Worm (Caenorhabditis elegans) whole organism, L4 larva: ENCODE results near the gene F56B3.2.

Source experiments
- F26F4.8 ChIP-seq: fragments of 200-800 bp; sonication (Bioruptor generic); conservative IDR thresholded peaks from 2 replicates; pipeline ENCODE4 v1.3.6; 2022; ENCODE audit warnings: missing genetic modification characterization, missing compliant biosample characterization
- F37D6.2 ChIP-seq: sonication (generic microtip); optimal IDR thresholded peaks from 2 replicates; lab custom pipeline; 2016; ENCODE audit warnings: mild to moderate bottlenecking, missing genetic modification characterization, missing compliant biosample characterization
- F49E8.2 ChIP-seq: sonication (generic microtip); optimal IDR thresholded peaks from 2 replicates; lab custom pipeline; 2016; ENCODE audit warnings: missing compliant biosample characterization, mild to moderate bottlenecking, missing genetic modification characterization, borderline replicate concordance
- T20F7.1 ChIP-seq: fragments of 200-800 bp; sonication (Bioruptor generic); optimal IDR thresholded peaks from 2 replicates; lab custom pipeline; 2018; ENCODE audit warnings: mild to moderate bottlenecking, missing genetic modification characterization, missing compliant biosample characterization
- T26A8.4 ChIP-seq: fragments of 200-800 bp; sonication (Bioruptor generic); IDR thresholded peaks from 2 replicates; pipeline ENCODE4 v1.3.6; 2022; ENCODE audit warnings: missing genetic modification characterization, missing compliant biosample characterization
- Y48G9A.11 ChIP-seq: fragments of 200-800 bp; sonication (Bioruptor generic); IDR thresholded peaks from 2 replicates; pipeline ENCODE4 v1.3.6; 2022; ENCODE audit warnings: missing genetic modification reagents, missing genetic modification characterization, missing compliant biosample characterization
- Y5F2A.4 ChIP-seq: fragments of 200-800 bp; sonication (Bioruptor generic); optimal IDR thresholded peaks from 2 replicates; lab custom pipeline; 2018; ENCODE audit warnings: mild to moderate bottlenecking, missing genetic modification characterization, missing compliant biosample characterization
- ZK546.5 ChIP-seq, 2 experiments: sonication (generic microtip); optimal IDR thresholded peaks; 2 replicates each; lab custom pipeline; 2017; ENCODE audit warnings: missing biosample characterization in 2 of 2, missing genetic modification characterization in 2 of 2
- aha-1 ChIP-seq: fragments of 150-350 bp; peaks from one replicate; lab custom pipeline; 2014; ENCODE audit warnings: missing biosample characterization, missing genetic modification characterization
- aly-2 ChIP-seq: sonication (generic microtip); optimal IDR thresholded peaks from 2 replicates; lab custom pipeline; 2018; ENCODE audit warnings: missing biosample characterization, missing genetic modification characterization
- ama-1 ChIP-seq: fragments of 150-350 bp; optimal IDR thresholded peaks from 2 replicates; lab custom pipeline; 2014; ENCODE audit warnings: inconsistent platforms, mixed read lengths
- attf-4 ChIP-seq: sonication (generic microtip); optimal IDR thresholded peaks from 3 replicates; lab custom pipeline; 2017; ENCODE audit warnings: missing biosample characterization, missing genetic modification characterization
- ceh-28 ChIP-seq: fragments of 150-350 bp; optimal IDR thresholded peaks from 2 replicates; lab custom pipeline; 2014; ENCODE audit warnings: missing biosample characterization, missing genetic modification reagents, missing genetic modification characterization
- ceh-32 ChIP-seq: sonication (generic microtip); optimal IDR thresholded peaks from 2 replicates; lab custom pipeline; 2016; ENCODE audit warnings: mild to moderate bottlenecking, missing genetic modification characterization, missing compliant biosample characterization; ENCODE audit not compliant: poor library complexity
- ceh-82 ChIP-seq: sonication (generic microtip); optimal IDR thresholded peaks from 2 replicates; lab custom pipeline; 2017; ENCODE audit warnings: missing biosample characterization, missing genetic modification characterization
- cey-2 ChIP-seq: sonication (generic microtip); optimal IDR thresholded peaks from 3 replicates; lab custom pipeline; 2017; ENCODE audit warnings: missing genetic modification characterization, mild to moderate bottlenecking, missing compliant biosample characterization, antibody characterized with exemption, borderline replicate concordance; ENCODE audit not compliant: insufficient read depth
- ctbp-1 ChIP-seq: fragments of 200-800 bp; sonication (Bioruptor generic); IDR thresholded peaks from 2 replicates; pipeline ENCODE4 v1.3.6; 2022; ENCODE audit warnings: missing genetic modification reagents, missing genetic modification characterization, missing compliant biosample characterization
- daf-12 ChIP-seq: fragments of 150-350 bp; optimal IDR thresholded peaks from 2 replicates; lab custom pipeline; 2014; ENCODE audit warnings: missing biosample characterization, missing genetic modification reagents, missing genetic modification characterization
- dmd-8 ChIP-seq: fragments of 200-800 bp; sonication (Bioruptor generic); IDR thresholded peaks from 2 replicates; pipeline ENCODE4 v1.3.6; 2022; ENCODE audit warnings: missing genetic modification characterization, missing compliant biosample characterization
- dpl-1 ChIP-seq: fragments of 150-350 bp; optimal IDR thresholded peaks from 2 replicates; lab custom pipeline; 2014; ENCODE audit warnings: missing biosample characterization, missing genetic modification reagents, missing genetic modification characterization
- duxl-1 ChIP-seq: sonication (generic microtip); optimal IDR thresholded peaks from 2 replicates; lab custom pipeline; 2016; ENCODE audit warnings: mild to moderate bottlenecking, missing genetic modification characterization, moderate library complexity, missing compliant biosample characterization; ENCODE audit not compliant: poor library complexity
- hlh-11 ChIP-seq: fragments of 200-800 bp; sonication (Bioruptor generic); optimal IDR thresholded peaks from 2 replicates; lab custom pipeline; 2018; ENCODE audit warnings: mild to moderate bottlenecking, missing genetic modification characterization, missing compliant biosample characterization
- hlh-30 ChIP-seq: sonication (generic microtip); optimal IDR thresholded peaks from 2 replicates; lab custom pipeline; 2017; ENCODE audit warnings: antibody characterized with exemption, mild to moderate bottlenecking, missing genetic modification characterization, missing compliant biosample characterization; ENCODE audit not compliant: insufficient read depth
- jun-1 ChIP-seq: fragments of 150-350 bp; optimal IDR thresholded peaks from 2 replicates; lab custom pipeline; 2014; ENCODE audit warnings: missing biosample characterization, missing genetic modification reagents, missing genetic modification characterization
- lin-13 ChIP-seq: fragments of 150-350 bp; optimal IDR thresholded peaks from 2 replicates; lab custom pipeline; 2014; ENCODE audit warnings: missing biosample characterization, missing genetic modification reagents, missing genetic modification characterization
- lir-3 ChIP-seq: sonication (generic microtip); optimal IDR thresholded peaks from 2 replicates; lab custom pipeline; 2016; ENCODE audit warnings: mild to moderate bottlenecking, missing genetic modification characterization, missing compliant biosample characterization
- lsy-2 ChIP-seq, 2 experiments: fragments of 150-350 bp in 1 of 2; sonication (generic microtip) in 1 of 2; optimal IDR thresholded peaks; 2 replicates each; lab custom pipeline; 2014 to 2017; ENCODE audit warnings: missing biosample characterization in 2 of 2, missing genetic modification characterization in 2 of 2
- madf-5 ChIP-seq, 2 experiments: fragments of 200-800 bp; sonication (Bioruptor generic); IDR thresholded peaks; 2 replicates each; pipeline ENCODE4 v1.3.6; 2022; ENCODE audit warnings: missing compliant biosample characterization in 2 of 2, missing genetic modification characterization in 2 of 2
- mep-1 ChIP-seq: fragments of 150-350 bp; sonication (generic microtip); optimal IDR thresholded peaks from 3 replicates; lab custom pipeline; 2014; ENCODE audit warnings: missing biosample characterization, missing genetic modification characterization
- mxl-3 ChIP-seq: fragments of 200-800 bp; sonication (Bioruptor generic); optimal IDR thresholded peaks from 2 replicates; lab custom pipeline; 2018; ENCODE audit warnings: mild to moderate bottlenecking, missing genetic modification characterization, missing compliant biosample characterization
- nhr-11 ChIP-seq: fragments of 150-350 bp; optimal IDR thresholded peaks from 2 replicates; lab custom pipeline; 2014; ENCODE audit warnings: missing biosample characterization, missing genetic modification characterization
- nhr-111 ChIP-seq: fragments of 200-800 bp; sonication (Bioruptor generic); optimal IDR thresholded peaks from 2 replicates; lab custom pipeline; 2018; ENCODE audit warnings: mild to moderate bottlenecking, missing genetic modification characterization, missing compliant biosample characterization
- nhr-237 ChIP-seq: sonication (generic microtip); optimal IDR thresholded peaks from 2 replicates; lab custom pipeline; 2017; ENCODE audit warnings: missing biosample characterization, missing genetic modification characterization
- nhr-25 ChIP-seq: sonication (generic microtip); optimal IDR thresholded peaks from 2 replicates; lab custom pipeline; 2017; ENCODE audit warnings: missing genetic modification characterization, mild to moderate bottlenecking, missing compliant biosample characterization, antibody characterized with exemption, moderate library complexity, borderline replicate concordance; ENCODE audit not compliant: insufficient read depth
- nhr-76 ChIP-seq: fragments of 150-350 bp; optimal IDR thresholded peaks from 2 replicates; lab custom pipeline; 2014; ENCODE audit warnings: missing biosample characterization, missing genetic modification characterization
- pha-4 ChIP-seq, 2 experiments: fragments of 150-350 bp in 1 of 2; fragments of 200-800 bp in 1 of 2; sonication (Bioruptor generic) in 1 of 2; IDR thresholded peaks in 1 of 2; optimal IDR thresholded peaks in 1 of 2; 2 replicates each; pipeline versions ENCODE4 v1.3.6 to Lab custom; 2014 to 2022; ENCODE audit warnings: missing genetic modification characterization in 2 of 2, missing genetic modification reagents in 2 of 2, missing biosample characterization in 1 of 2, missing compliant biosample characterization in 1 of 2
- skn-1 ChIP-seq: fragments of 150-350 bp; optimal IDR thresholded peaks from 2 replicates; lab custom pipeline; 2014; ENCODE audit warnings: missing biosample characterization, missing genetic modification characterization
- spr-1 ChIP-seq: sonication (generic microtip); optimal IDR thresholded peaks from 2 replicates; lab custom pipeline; 2016; ENCODE audit warnings: mild to moderate bottlenecking, missing genetic modification characterization, missing compliant biosample characterization
- tag-97 ChIP-seq: fragments of 200-800 bp; sonication (Bioruptor generic); IDR thresholded peaks from 2 replicates; pipeline ENCODE4 v1.3.6; 2022; ENCODE audit warnings: missing genetic modification characterization, missing compliant biosample characterization
- tra-1 ChIP-seq: fragments of 200-800 bp; sonication (Bioruptor generic); IDR thresholded peaks from 2 replicates; pipeline ENCODE4 v1.3.6; 2022; ENCODE audit warnings: missing genetic modification reagents, missing genetic modification characterization, missing compliant biosample characterization
- unc-62 ChIP-seq, 3 experiments: fragments of 150-350 bp in 1 of 3; sonication (generic microtip); optimal IDR thresholded peaks in 2 of 3; peaks in 1 of 3; 1 replicate in 1 of 3; 2 replicates in 2 of 3; lab custom pipeline; 2014 to 2017; ENCODE audit warnings: missing biosample characterization in 3 of 3, missing genetic modification characterization in 3 of 3, missing genetic modification reagents in 3 of 3, missing genotype in 1 of 3
- zip-11 ChIP-seq: fragments of 200-800 bp; sonication (Bioruptor generic); IDR thresholded peaks from 2 replicates; pipeline ENCODE4 v1.3.6; 2022; ENCODE audit warnings: missing genetic modification characterization, missing compliant biosample characterization
- ztf-11 ChIP-seq: fragments of 150-350 bp; optimal IDR thresholded peaks from 2 replicates; lab custom pipeline; 2014; ENCODE audit warnings: missing biosample characterization, missing genetic modification characterization

The F56B3.2 gene

ce11 chrIV:804802-805201 is 36.4 kb upstream of the F56B3.2 start, which contains the start of gene Y55F3BL.4:
Y55F3BL.4 (plus strand) TSS chrIV:805102.
- TF ChIP-seq jun-1 (no peak), ZK546.5 (tag; optimal IDR thresholded peaks at IDR 0.05; lab: Kevin White, UChicago) (no peak), ctbp-1 (GFP tag; lab: Robert Waterston, UW) (no peak), unc-62 (GFP tag; optimal IDR thresholded peaks at IDR 0.05 in 1 of 2; lab: Kevin White, UChicago) (peak in 1 of 2 experiments; percentile 36), unc-62 (tag; optimal IDR thresholded peaks at IDR 0.05; lab: Kevin White, UChicago) (no peak)

ce11 chrIV:801162-801561 is 32.8 kb upstream of the F56B3.2 start:
- TF ChIP-seq jun-1 = no peak
- 0 out of 2 replicates have a peak, but pooled peaks have one; percentile 51 for TF ChIP-seq Y48G9A.11 (GFP tag; lab: Robert Waterston, UW)
- TF ChIP-seq aha-1 = peak; percentile 81
- TF ChIP-seq duxl-1 (tag; lab: Kevin White, UChicago) = no peak
- no peak for TF ChIP-seq T26A8.4 (GFP tag; lab: Robert Waterston, UW)
- no peak for TF ChIP-seq madf-5 (GFP tag; IDR thresholded peaks at IDR 0.05; lab: Robert Waterston, UW)

- TF ChIP-seq ceh-32 (tag; lab: Kevin White, UChicago) (no peak), pha-4 (GFP tag; IDR thresholded peaks at IDR 0.05; lab: Robert Waterston, UW) (no peak), pha-4 (tag; optimal IDR thresholded peaks at IDR 0.05; lab: Kevin White, UChicago) (no peak), ceh-82 (tag; lab: Kevin White, UChicago) (no peak), mxl-3 (GFP tag; lab: Kevin White, UChicago) (no peak), Y5F2A.4 (GFP tag; lab: Kevin White, UChicago) (no peak), F26F4.8 (no peak), duxl-1 (tag; lab: Kevin White, UChicago) (no peak)
Measured at ce11 chrIV:800518-800917, 32.1 kb upstream of the F56B3.2 start, which contains the start of gene mrpl-46. mrpl-46 (plus strand) TSS chrIV:800818.

- TF ChIP-seq lsy-2 (tag; optimal IDR thresholded peaks at IDR 0.05; lab: Kevin White, UChicago) (peak in 1 of 2 experiments; percentile 81), dpl-1 (GFP tag; lab: Kevin White, UChicago) (peak; percentile 76), spr-1 (tag; lab: Kevin White, UChicago) (peak; percentile 14), attf-4 (tag; lab: Kevin White, UChicago) (no peak), skn-1 (tag; lab: Kevin White, UChicago) (no peak), F49E8.2 (tag; lab: Kevin White, UChicago) (peak; percentile 1), lir-3 (peak; percentile 43), T20F7.1 (GFP tag; lab: Kevin White, UChicago) (no peak), ceh-28 (tag; lab: Kevin White, UChicago) (no peak), F37D6.2 (peak; percentile 54), dmd-8 (GFP tag; lab: Robert Waterston, UW) (no peak), tra-1 (GFP tag; lab: Robert Waterston, UW) (no peak), mep-1 (peak; percentile 88), cey-2 (tag; lab: Kevin White, UChicago) (no peak), daf-12 (no peak), nhr-76 (no peak), nhr-111 (GFP tag; lab: Kevin White, UChicago) (no peak), hlh-11 (tag; lab: Kevin White, UChicago) (peak; percentile 41), nhr-25 (tag; lab: Kevin White, UChicago) (no peak), aly-2 (tag; lab: Kevin White, UChicago) (no peak), nhr-11 (tag; lab: Kevin White, UChicago) (no peak), ctbp-1 (GFP tag; lab: Robert Waterston, UW) (no peak), lin-13 (GFP tag; lab: Kevin White, UChicago) (peak; percentile 1), tag-97 (GFP tag; lab: Robert Waterston, UW) (no peak), hlh-30 (peak; percentile 36), ama-1 (lab: Kevin White, UChicago) (no peak), F26F4.8 (no peak), duxl-1 (tag; lab: Kevin White, UChicago) (no peak), zip-11 (GFP tag; lab: Robert Waterston, UW) (no peak), nhr-237 (no peak), ztf-11 (no peak)
Measured at ce11 chrIV:796521-797073, 28.2 kb upstream of the F56B3.2 start, which contains the start of the genes F56B3.11 and ech-5. F56B3.11 (minus strand) TSS chrIV:796571. ech-5 (plus strand) TSS chrIV:797023.
